Fruit fly (Drosophila melanogaster): ENCODE results near the gene Cpr30B.

dm6 chr2L:9497285-9497660, 45.4 kb upstream of the Cpr30B start:
- TF ChIP-seq EcR (GFP tag; optimal IDR thresholded peaks at IDR 0.05) = peak in 1 of 2 experiments; percentile 61
- no peak for TF ChIP-seq CG8478 (optimal IDR thresholded peaks at IDR 0.05)
